Worm (Caenorhabditis elegans): ENCODE measurements around the gene ttr-40.

- TF ChIP-seq tbx-7 (tag; optimal IDR thresholded peaks at IDR 0.05) (no peak), pha-4 (tag; optimal IDR thresholded peaks at IDR 0.05) (no peak), sox-2 (GFP tag; IDR thresholded peaks at IDR 0.05) (no peak)
Measured at ce11 chrV:9384359-9384758, 29.1 kb upstream of the ttr-40 start.
